Fruit fly (Drosophila melanogaster) whole organism, embryonic: ENCODE results near the gene Trim9.

Source experiments
- Atf3 ChIP-seq: fragments of 200-800 bp; sonication (Bioruptor generic); optimal IDR thresholded peaks from 3 replicates; lab custom pipeline; 2016; ENCODE audit warnings: missing biosample characterization, missing genetic modification characterization
- Atf6 ChIP-seq: fragments of 200-800 bp; sonication (Bioruptor generic); IDR thresholded peaks from 2 replicates; pipeline ENCODE4 v1.3.6; 2022; ENCODE audit warnings: missing biosample characterization, missing genetic modification characterization
- Bgb ChIP-seq: fragments of 200-800 bp; sonication (Bioruptor generic); IDR thresholded peaks from 2 replicates; pipeline ENCODE4 v1.3.6; 2022; ENCODE audit warnings: missing biosample characterization, missing genetic modification characterization; ENCODE audit not compliant: partially characterized antibody
- CG10267 ChIP-seq: fragments of 200-800 bp; sonication (Bioruptor generic); optimal IDR thresholded peaks from 2 replicates; lab custom pipeline; 2018; ENCODE audit warnings: missing biosample characterization, mild to moderate bottlenecking, missing genetic modification characterization, moderate library complexity
- CG11504 ChIP-seq: fragments of 200-800 bp; sonication (Bioruptor generic); optimal IDR thresholded peaks from 3 replicates; lab custom pipeline; 2019; ENCODE audit warnings: missing biosample characterization, mild to moderate bottlenecking, missing genetic modification characterization, moderate library complexity
- CG15479 ChIP-seq: fragments of 200-800 bp; sonication (Bioruptor generic); optimal IDR thresholded peaks from 3 replicates; lab custom pipeline; 2019; ENCODE audit warnings: missing biosample characterization, mild to moderate bottlenecking, missing genetic modification characterization, moderate library complexity
- CG17361 ChIP-seq: fragments of 200-800 bp; sonication (Bioruptor generic); IDR thresholded peaks from 3 replicates; pipeline ENCODE4 v1.3.6; 2022; ENCODE audit warnings: missing biosample characterization, missing genetic modification characterization
- CG2202 ChIP-seq: fragments of 200-800 bp; sonication (Bioruptor generic); optimal IDR thresholded peaks from 2 replicates; lab custom pipeline; 2018; ENCODE audit warnings: missing biosample characterization, mild to moderate bottlenecking, missing genetic modification characterization
- CG4360 ChIP-seq: fragments of 200-800 bp; sonication (Bioruptor generic); IDR thresholded peaks from 2 replicates; pipeline ENCODE4 v1.3.6; 2022; ENCODE audit warnings: missing biosample characterization, missing genetic modification characterization
- CG43689 ChIP-seq: fragments of 200-800 bp; sonication (Bioruptor generic); IDR thresholded peaks from 2 replicates; pipeline ENCODE4 v1.3.6; 2022; ENCODE audit warnings: missing biosample characterization, missing genetic modification characterization
- CG4854 ChIP-seq: fragments of 200-800 bp; sonication (Bioruptor generic); optimal IDR thresholded peaks from 2 replicates; lab custom pipeline; 2016; ENCODE audit warnings: missing biosample characterization, missing genetic modification characterization, inconsistent platforms
- CG5180 ChIP-seq: fragments of 200-800 bp; sonication (Bioruptor generic); optimal IDR thresholded peaks from 3 replicates; lab custom pipeline; 2017; ENCODE audit warnings: missing biosample characterization, missing genetic modification characterization, mild to moderate bottlenecking, moderate library complexity, missing genetic modification reagents
- CG7745 ChIP-seq: fragments of 200-800 bp; sonication (Bioruptor generic); optimal IDR thresholded peaks from 2 replicates; lab custom pipeline; 2018; ENCODE audit warnings: missing biosample characterization, mild to moderate bottlenecking, missing genetic modification characterization, moderate library complexity
- CG8359 ChIP-seq: fragments of 200-800 bp; sonication (Bioruptor generic); optimal IDR thresholded peaks from 2 replicates; lab custom pipeline; 2017; ENCODE audit warnings: missing biosample characterization, mild to moderate bottlenecking, missing genetic modification characterization, borderline replicate concordance
- CG8478 ChIP-seq: fragments of >200 bp; optimal IDR thresholded peaks from 2 replicates; lab custom pipeline; 2018
- CG8924 ChIP-seq: fragments of 200-800 bp; optimal IDR thresholded peaks from 3 replicates; lab custom pipeline; 2019; ENCODE audit warnings: missing biosample characterization, mild to moderate bottlenecking, missing genetic modification characterization, moderate library complexity
- D ChIP-seq, 2 experiments: fragments of 200-800 bp in 1 of 2; fragments of >200 bp in 1 of 2; sonication (Bioruptor generic) in 1 of 2; optimal IDR thresholded peaks; 2 replicates in 1 of 2; 3 replicates in 1 of 2; lab custom pipeline; 2017; ENCODE audit warnings: mild to moderate bottlenecking in 1 of 2, missing biosample characterization in 1 of 2, missing genetic modification characterization in 1 of 2, missing genetic modification reagents in 1 of 2
- Doc3 ChIP-seq: fragments of 200-800 bp; sonication (Bioruptor generic); IDR thresholded peaks from 3 replicates; pipeline ENCODE4 v1.3.6; 2022; ENCODE audit warnings: missing biosample characterization, missing genetic modification characterization; ENCODE audit not compliant: partially characterized antibody
- Dref ChIP-seq: fragments of 200-800 bp; sonication (Bioruptor generic); IDR thresholded peaks from 2 replicates; pipeline ENCODE4 v1.3.6; 2022; ENCODE audit warnings: missing biosample characterization, missing genetic modification characterization
- Eip74EF ChIP-seq, 2 experiments: fragments of 200-800 bp in 1 of 2; fragments of >200 bp in 1 of 2; sonication (Bioruptor generic) in 1 of 2; optimal IDR thresholded peaks; 2 replicates each; lab custom pipeline; 2017 to 2019; ENCODE audit warnings: missing biosample characterization in 2 of 2, missing genetic modification characterization in 2 of 2, mild to moderate bottlenecking in 1 of 2, moderate library complexity in 1 of 2
- Fer3 ChIP-seq: fragments of 200-800 bp; sonication (Bioruptor generic); optimal IDR thresholded peaks from 2 replicates; lab custom pipeline; 2018; ENCODE audit warnings: missing biosample characterization, mild to moderate bottlenecking, missing genetic modification characterization, moderate library complexity
- Lpt ChIP-seq: fragments of >200 bp; optimal IDR thresholded peaks from 2 replicates; lab custom pipeline; 2018; ENCODE audit warnings: missing biosample characterization, missing genetic modification characterization
- MESR4 ChIP-seq: fragments of 200-800 bp; sonication (Bioruptor generic); optimal IDR thresholded peaks from 2 replicates; lab custom pipeline; 2018; ENCODE audit warnings: missing biosample characterization, mild to moderate bottlenecking, missing genetic modification characterization, moderate library complexity
- Myb ChIP-seq: fragments of 200-800 bp; sonication (Bioruptor generic); optimal IDR thresholded peaks from 2 replicates; lab custom pipeline; 2016; ENCODE audit warnings: missing biosample characterization, missing genetic modification characterization
- Ptx1 ChIP-seq: fragments of 200-800 bp; sonication (Bioruptor generic); IDR thresholded peaks from 2 replicates; pipeline ENCODE4 v1.3.6; 2022; ENCODE audit warnings: missing biosample characterization, missing genetic modification characterization
- Six4 ChIP-seq: fragments of 200-800 bp; sonication (Bioruptor generic); optimal IDR thresholded peaks from 2 replicates; lab custom pipeline; 2016; ENCODE audit warnings: missing biosample characterization, missing genetic modification characterization
- Sry-β ChIP-seq: fragments of 200-800 bp; sonication (Bioruptor generic); optimal IDR thresholded peaks from 2 replicates; lab custom pipeline; 2018; ENCODE audit warnings: missing biosample characterization, mild to moderate bottlenecking, missing genetic modification characterization, moderate library complexity
- Ssrp ChIP-seq: fragments of 200-800 bp; sonication (Bioruptor generic); optimal IDR thresholded peaks from 2 replicates; lab custom pipeline; 2018; ENCODE audit warnings: missing biosample characterization, mild to moderate bottlenecking, missing genetic modification characterization, moderate library complexity
- Vsx1 ChIP-seq: fragments of 200-800 bp; sonication (Bioruptor generic); optimal IDR thresholded peaks from 2 replicates; lab custom pipeline; 2017; ENCODE audit warnings: missing biosample characterization, mild to moderate bottlenecking, missing genetic modification characterization, missing genetic modification reagents
- Xrp1 ChIP-seq: fragments of 200-800 bp; sonication (Bioruptor generic); IDR thresholded peaks from 2 replicates; pipeline ENCODE4 v1.3.6; 2022; ENCODE audit warnings: missing biosample characterization, missing genetic modification characterization
- ac ChIP-seq: fragments of 200-800 bp; sonication (Bioruptor generic); optimal IDR thresholded peaks from 3 replicates; lab custom pipeline; 2017; ENCODE audit warnings: missing biosample characterization, mild to moderate bottlenecking, missing genetic modification characterization
- dan ChIP-seq: fragments of 200-800 bp; sonication (Bioruptor generic); IDR thresholded peaks from 2 replicates; pipeline ENCODE4 v1.3.6; 2022; ENCODE audit warnings: missing biosample characterization, missing genetic modification characterization
- eve ChIP-seq, 2 experiments: fragments of >200 bp; optimal IDR thresholded peaks; 2 replicates each; lab custom pipeline; 2017; ENCODE audit warnings: missing biosample characterization in 2 of 2, missing genetic modification characterization in 2 of 2
- gem ChIP-seq: fragments of 200-800 bp; sonication (Bioruptor generic); optimal IDR thresholded peaks from 2 replicates; lab custom pipeline; 2019; ENCODE audit warnings: missing biosample characterization, mild to moderate bottlenecking, missing genetic modification characterization, moderate library complexity
- grau ChIP-seq: fragments of 200-800 bp; optimal IDR thresholded peaks from 3 replicates; lab custom pipeline; 2019; ENCODE audit warnings: missing biosample characterization, mild to moderate bottlenecking, missing genetic modification characterization, moderate library complexity
- grn ChIP-seq: fragments of 200-800 bp; sonication (Bioruptor generic); optimal IDR thresholded peaks from 3 replicates; lab custom pipeline; 2017; ENCODE audit warnings: missing biosample characterization, missing genetic modification characterization
- gsb-n ChIP-seq: fragments of 200-800 bp; sonication (Bioruptor generic); optimal IDR thresholded peaks from 3 replicates; lab custom pipeline; 2018; ENCODE audit warnings: missing biosample characterization, mild to moderate bottlenecking, missing genetic modification characterization
- lab ChIP-seq: fragments of 200-800 bp; sonication (Bioruptor generic); optimal IDR thresholded peaks from 3 replicates; lab custom pipeline; 2017; ENCODE audit warnings: missing biosample characterization, missing genetic modification characterization, mild to moderate bottlenecking, moderate library complexity, missing genetic modification reagents
- org-1 ChIP-seq: fragments of 200-800 bp; sonication (Bioruptor generic); optimal IDR thresholded peaks from 2 replicates; lab custom pipeline; 2017; ENCODE audit warnings: missing biosample characterization, missing genetic modification characterization
- pros ChIP-seq: fragments of 200-800 bp; sonication (Bioruptor generic); optimal IDR thresholded peaks from 3 replicates; lab custom pipeline; 2019; ENCODE audit warnings: missing biosample characterization, mild to moderate bottlenecking, missing genetic modification characterization, moderate library complexity
- schlank ChIP-seq: fragments of 200-800 bp; sonication (Bioruptor generic); optimal IDR thresholded peaks from 2 replicates; lab custom pipeline; 2018; ENCODE audit warnings: missing biosample characterization, mild to moderate bottlenecking, missing genetic modification characterization
- shn ChIP-seq: fragments of 200-800 bp; sonication (Bioruptor generic); optimal IDR thresholded peaks from 3 replicates; lab custom pipeline; 2016; ENCODE audit warnings: missing biosample characterization, missing genetic modification characterization
- sr ChIP-seq: fragments of 200-800 bp; sonication (Bioruptor generic); IDR thresholded peaks from 3 replicates; pipeline ENCODE4 v1.3.6; 2022; ENCODE audit warnings: missing biosample characterization, missing genetic modification characterization
- tll ChIP-seq, 2 experiments: fragments of 200-800 bp in 1 of 2; fragments of >200 bp in 1 of 2; sonication (Bioruptor generic) in 1 of 2; optimal IDR thresholded peaks; 2 replicates each; lab custom pipeline; 2017 to 2019; ENCODE audit warnings: missing biosample characterization in 2 of 2, missing genetic modification characterization in 2 of 2, mild to moderate bottlenecking in 1 of 2, moderate library complexity in 1 of 2
- twi ChIP-seq: fragments of 200-800 bp; optimal IDR thresholded peaks from 2 replicates; lab custom pipeline; 2019; ENCODE audit warnings: missing biosample characterization, mild to moderate bottlenecking, missing genetic modification characterization, moderate library complexity
- wek ChIP-seq: fragments of 200-800 bp; sonication (Bioruptor generic); optimal IDR thresholded peaks from 3 replicates; lab custom pipeline; 2018; ENCODE audit warnings: missing biosample characterization, mild to moderate bottlenecking, missing genetic modification characterization, moderate library complexity
- zen ChIP-seq: fragments of 200-800 bp; sonication (Bioruptor generic); optimal IDR thresholded peaks from 3 replicates; lab custom pipeline; 2018; ENCODE audit warnings: missing biosample characterization, mild to moderate bottlenecking, missing genetic modification characterization, moderate library complexity

The Trim9 gene

DNA sequence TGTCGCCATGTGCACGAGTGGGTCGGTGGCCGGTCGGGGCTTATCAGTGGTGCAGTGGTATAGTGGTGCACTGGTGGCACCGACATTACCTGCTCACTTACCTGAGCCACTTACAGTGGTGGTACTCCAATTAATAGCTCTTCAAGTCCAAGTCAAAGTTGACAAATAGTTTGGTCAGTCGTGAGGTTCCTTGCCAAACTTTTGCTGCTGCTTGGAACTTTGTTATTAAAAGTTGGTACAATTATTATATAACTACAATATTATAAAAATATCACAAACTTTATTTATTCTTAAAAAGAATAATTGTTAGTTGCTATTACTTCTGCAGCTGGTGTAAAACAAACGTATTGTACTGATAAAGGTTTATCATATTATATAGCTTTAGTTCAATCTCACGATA is 691 bp upstream of the Trim9 start (continued):
- TF ChIP-seq Fer3 (tag; lab: Kevin White, UChicago) (no peak), Xrp1 (GFP tag; lab: Robert Waterston, UW) (0 out of 2 replicates have a peak, but pooled peaks have one; percentile 20), Atf3 (GFP tag; lab: Kevin White, UChicago) (no peak), lab (GFP tag; lab: Kevin White, UChicago) (no peak), CG10267 (tag; lab: Kevin White, UChicago) (no peak), wek (GFP tag; lab: Kevin White, UChicago) (no peak), Lpt (GFP tag; lab: Kevin White, UChicago) (no peak), CG8478 (lab: Kevin White, UChicago) (no peak), CG17361 (GFP tag; lab: Robert Waterston, UW) (no peak)

DNA sequence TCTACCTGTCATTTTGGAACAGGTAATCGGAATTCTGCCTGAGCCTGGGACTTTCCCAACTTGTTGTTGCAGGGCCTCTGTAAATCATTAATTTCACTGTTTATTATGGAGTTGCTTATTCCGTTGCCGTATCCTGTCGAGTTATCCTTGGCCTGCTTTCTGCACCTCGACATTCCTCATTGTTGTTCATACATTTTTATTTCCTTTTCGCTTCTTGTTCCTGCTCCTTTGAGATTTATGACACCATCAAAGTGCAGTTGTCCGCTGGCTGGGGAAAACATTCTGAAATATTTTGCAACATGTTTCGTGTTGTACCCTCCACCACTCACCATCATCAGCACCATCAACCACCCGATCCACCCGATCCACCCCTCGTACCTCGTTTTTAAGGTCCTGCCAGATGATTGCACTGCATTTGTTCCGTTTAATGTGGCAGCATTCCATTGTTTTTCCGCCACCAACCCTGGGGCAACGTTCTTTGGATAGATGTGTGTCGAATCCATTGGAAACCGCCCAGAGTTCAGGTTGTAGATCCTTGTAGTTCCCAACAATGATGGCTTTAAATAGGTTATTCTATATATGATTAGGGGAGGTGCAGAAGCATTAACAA is 4.2 kb downstream of the Trim9 start:
- TF ChIP-seq gsb-n (tag; lab: Kevin White, UChicago) (peak; percentile 91), Dref (GFP tag; lab: Robert Waterston, UW) (no peak), CG8924 (tag; lab: Kevin White, UChicago) (no peak), MESR4 (no peak), CG5180 (GFP tag; lab: Kevin White, UChicago) (peak; percentile 41), twi (tag; lab: Kevin White, UChicago) (no peak), CG2202 (tag; lab: Kevin White, UChicago) (no peak), CG11504 (tag; lab: Kevin White, UChicago) (peak; percentile 10), Vsx1 (GFP tag; lab: Kevin White, UChicago) (no peak), CG43689 (GFP tag; lab: Robert Waterston, UW) (no peak), schlank (tag; lab: Kevin White, UChicago) (no peak), CG8478 (lab: Kevin White, UChicago) (no peak), grau (tag; lab: Kevin White, UChicago) (no peak), CG7745 (tag; lab: Kevin White, UChicago) (no peak), ac (GFP tag; lab: Kevin White, UChicago) (no peak), zen (peak; percentile 30), Bgb (GFP tag; lab: Robert Waterston, UW) (no peak), Ssrp (no peak), CG15479 (GFP tag; lab: Kevin White, UChicago) (peak; percentile 36), shn (GFP tag; lab: Kevin White, UChicago) (no peak), dan (GFP tag; lab: Robert Waterston, UW) (no peak), eve (GFP tag; optimal IDR thresholded peaks at IDR 0.05; lab: Kevin White, UChicago) (no peak), gem (tag; lab: Kevin White, UChicago) (no peak), D (optimal IDR thresholded peaks at IDR 0.05; lab: Kevin White, UChicago) (peak; percentile 89), D (GFP tag; optimal IDR thresholded peaks at IDR 0.05; lab: Kevin White, UChicago) (no peak), Myb (GFP tag; lab: Kevin White, UChicago) (no peak), sr (GFP tag; lab: Robert Waterston, UW) (no peak), Six4 (no peak), Ptx1 (GFP tag; lab: Robert Waterston, UW) (no peak), CG4360 (GFP tag; lab: Robert Waterston, UW) (peak; percentile 44; the same call in 1 of the 2 replicates), org-1 (no peak), CG4854 (GFP tag; lab: Kevin White, UChicago) (no peak), pros (peak; percentile 87), Sry-β (GFP tag; lab: Kevin White, UChicago) (no peak), Doc3 (no peak), grn (no peak), Eip74EF (GFP tag; optimal IDR thresholded peaks at IDR 0.05; lab: Kevin White, UChicago) (no peak), tll (GFP tag; optimal IDR thresholded peaks at IDR 0.05; lab: Kevin White, UChicago) (peak in 1 of 2 experiments; percentile 74), CG8359 (GFP tag; lab: Kevin White, UChicago) (no peak), Atf6 (GFP tag; lab: Robert Waterston, UW) (no peak)
